Worm (Caenorhabditis elegans) whole organism, L4/young adult: ENCODE data around the gene kqt-2.

Source experiments
- W03F9.2 ChIP-seq: fragments of 150-350 bp; optimal IDR thresholded peaks from 2 replicates; lab custom pipeline; 2014; ENCODE audit warnings: missing biosample characterization, missing genetic modification characterization
- dao-5 ChIP-seq: sonication (generic microtip); optimal IDR thresholded peaks from 2 replicates; lab custom pipeline; 2016; ENCODE audit warnings: missing genotype, missing genetic modification characterization, moderate library complexity, missing compliant biosample characterization

ce11 chrX:8268083-8268482, 21.9 kb upstream of the kqt-2 start:
- no peak for TF ChIP-seq W03F9.2 (tag; lab: Kevin White, UChicago)
- TF ChIP-seq dao-5 (tag; lab: Kevin White, UChicago) = no peak
